Worm (Caenorhabditis elegans) whole organism, L2 larva: Measurements from ENCODE around the gene C32H11.4.

ENCODE experiments used
- R02D3.7 ChIP-seq: fragments of 150-350 bp; optimal IDR thresholded peaks from 2 replicates; lab custom pipeline; 2014; ENCODE audit warnings: missing biosample characterization, missing genetic modification characterization
- elt-3 ChIP-seq: sonication (generic microtip); optimal IDR thresholded peaks from 2 replicates; lab custom pipeline; 2017; ENCODE audit warnings: missing biosample characterization, missing genetic modification characterization
- fos-1 ChIP-seq: fragments of 150-350 bp; optimal IDR thresholded peaks from 2 replicates; lab custom pipeline; 2014; ENCODE audit warnings: missing biosample characterization, missing genetic modification characterization
- lin-13 ChIP-seq: fragments of 150-350 bp; optimal IDR thresholded peaks from 2 replicates; lab custom pipeline; 2014; ENCODE audit warnings: missing biosample characterization, missing genetic modification reagents, missing genetic modification characterization
- lin-39 ChIP-seq: fragments of 150-350 bp; optimal IDR thresholded peaks from 2 replicates; lab custom pipeline; 2014; ENCODE audit warnings: missing biosample characterization, missing genetic modification reagents, missing genetic modification characterization
- nhr-12 ChIP-seq: fragments of 150-350 bp; optimal IDR thresholded peaks from 2 replicates; lab custom pipeline; 2014; ENCODE audit warnings: missing biosample characterization, missing genetic modification characterization
- nhr-237 ChIP-seq: fragments of 150-350 bp; optimal IDR thresholded peaks from 2 replicates; lab custom pipeline; 2014; ENCODE audit warnings: missing biosample characterization, missing genetic modification characterization
- nhr-77 ChIP-seq: fragments of 150-350 bp; optimal IDR thresholded peaks from 2 replicates; lab custom pipeline; 2014; ENCODE audit warnings: missing biosample characterization, missing genetic modification characterization
- unc-39 ChIP-seq: fragments of 150-350 bp; optimal IDR thresholded peaks from 2 replicates; lab custom pipeline; 2014; ENCODE audit warnings: missing biosample characterization, missing genetic modification characterization
- zag-1 ChIP-seq: fragments of 150-350 bp; optimal IDR thresholded peaks from 2 replicates; lab custom pipeline; 2014; ENCODE audit warnings: missing biosample characterization, missing genetic modification characterization

DNA sequence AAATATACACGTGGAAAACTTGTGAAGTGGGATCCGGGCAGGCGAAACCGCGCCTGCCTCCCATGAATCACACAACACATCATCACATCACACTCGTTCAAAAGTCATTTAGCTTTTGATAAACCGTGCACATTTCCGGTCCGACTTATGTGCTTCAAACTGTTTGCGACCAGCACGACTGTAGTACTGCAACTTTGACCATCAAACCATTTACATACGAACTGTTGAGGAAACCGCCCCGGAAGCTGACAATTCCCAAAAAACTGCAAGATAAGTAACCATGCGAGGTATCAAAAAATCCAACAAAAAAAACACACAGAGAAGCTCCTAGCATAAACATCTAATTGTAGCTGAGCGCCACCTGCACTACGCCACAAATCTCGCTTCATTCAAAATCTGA is 51.7 kb downstream of the C32H11.4 start:
- no peak for TF ChIP-seq nhr-12 (tag; lab: Kevin White, UChicago)
- no peak for TF ChIP-seq elt-3
- no peak for TF ChIP-seq R02D3.7
- TF ChIP-seq fos-1 (tag; lab: Kevin White, UChicago): no peak
- no peak for TF ChIP-seq lin-13 (GFP tag; lab: Kevin White, UChicago)
- TF ChIP-seq nhr-77 (tag; lab: Kevin White, UChicago): no peak
- TF ChIP-seq zag-1 (tag; lab: Kevin White, UChicago): no peak
- no peak for TF ChIP-seq nhr-237 (tag; lab: Kevin White, UChicago)
- no peak for TF ChIP-seq unc-39 (tag; lab: Kevin White, UChicago)
- TF ChIP-seq lin-39 (tag; lab: Kevin White, UChicago): no peak
